Worm (Caenorhabditis elegans): ENCODE data around the gene fip-3.

The fip-3 gene

DNA sequence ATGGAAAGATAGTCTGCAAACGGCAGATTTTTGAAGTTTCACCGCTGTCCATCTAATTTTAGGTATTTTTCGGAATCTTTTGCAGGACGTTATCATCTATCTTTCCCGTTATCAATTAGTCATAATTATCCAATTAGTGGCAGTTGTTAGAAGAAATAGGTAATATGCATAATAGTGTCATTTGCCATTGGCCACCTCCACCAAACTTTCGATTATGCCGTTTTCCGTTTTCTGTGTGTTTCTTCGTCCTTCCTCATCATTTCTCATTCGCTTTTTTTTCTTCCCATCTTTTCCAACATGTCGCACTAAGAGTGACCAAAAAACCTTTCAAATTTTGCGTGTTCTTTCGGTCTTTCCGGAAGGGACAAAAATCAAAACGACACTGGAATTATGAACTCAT, 24.9 kb downstream of the fip-3 start:
- TF ChIP-seq lin-39 (tag; optimal IDR thresholded peaks at IDR 0.05) (no peak), ztf-4 (tag; optimal IDR thresholded peaks at IDR 0.05) (no peak), fkh-2 (tag; optimal IDR thresholded peaks at IDR 0.05) (no peak), daf-12 (tag; optimal IDR thresholded peaks at IDR 0.05) (no peak), sea-2 (GFP tag; optimal IDR thresholded peaks at IDR 0.05) (no peak), elt-1 (tag; optimal IDR thresholded peaks at IDR 0.05) (no peak), ceh-9 (tag; optimal IDR thresholded peaks at IDR 0.05) (no peak), eor-1 (tag; optimal IDR thresholded peaks at IDR 0.05) (no peak), elt-2 (tag; optimal IDR thresholded peaks at IDR 0.05) (no peak), zag-1 (tag; optimal IDR thresholded peaks at IDR 0.05) (no peak), aly-2 (tag; optimal IDR thresholded peaks at IDR 0.05) (no peak), lin-15B (tag; optimal IDR thresholded peaks at IDR 0.05) (no peak), egl-5 (tag; optimal IDR thresholded peaks at IDR 0.05) (no peak), nhr-237 (tag; optimal IDR thresholded peaks at IDR 0.05) (no peak), mml-1 (tag; optimal IDR thresholded peaks at IDR 0.05) (no peak), ceh-82 (tag; optimal IDR thresholded peaks at IDR 0.05) (no peak), jun-1 (tag; optimal IDR thresholded peaks at IDR 0.05) (no peak), R02D3.7 (tag; optimal IDR thresholded peaks at IDR 0.05) (no peak), egl-27 (tag; optimal IDR thresholded peaks at IDR 0.05) (no peak), nhr-28 (tag; optimal IDR thresholded peaks at IDR 0.05) (no peak)

DNA sequence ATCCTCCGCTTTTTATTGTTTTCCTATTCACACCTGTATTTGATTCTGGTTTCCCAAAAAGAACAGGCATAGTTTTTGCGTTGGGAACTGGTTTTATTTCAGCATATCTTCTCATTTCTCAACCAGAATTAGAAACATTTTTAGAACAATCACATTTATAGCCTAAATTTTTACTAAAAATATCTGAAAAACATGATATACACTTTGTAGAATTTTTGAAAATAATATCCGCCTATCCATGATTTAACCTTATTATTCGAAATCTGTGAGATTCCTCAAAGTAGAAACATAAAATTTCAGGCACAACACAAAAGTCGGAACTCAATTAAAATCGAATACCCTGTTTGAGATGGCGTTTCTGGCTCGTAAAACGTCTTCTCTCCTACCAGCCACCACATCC, 28.5 kb downstream of the fip-3 start, which contains the start of gene acdh-6:
Gene acdh-6 (plus strand): TSS at position 301 of the 400 bp plus-strand sequence.
- TF ChIP-seq ztf-11 (tag; optimal IDR thresholded peaks at IDR 0.05) (no peak), lsy-12 (tag; optimal IDR thresholded peaks at IDR 0.05) (no peak), elt-1 (tag; optimal IDR thresholded peaks at IDR 0.05) (no peak), unc-62 (GFP tag; optimal IDR thresholded peaks at IDR 0.05) (no peak), pqm-1 (tag; optimal IDR thresholded peaks at IDR 0.05) (no peak), snpc-4 (tag; optimal IDR thresholded peaks at IDR 0.05) (no peak), aly-2 (tag; optimal IDR thresholded peaks at IDR 0.05) (no peak), mml-1 (tag; optimal IDR thresholded peaks at IDR 0.05) (no peak), mdl-1 (tag; optimal IDR thresholded peaks at IDR 0.05) (no peak), skn-1 (tag; optimal IDR thresholded peaks at IDR 0.05) (no peak), jun-1 (tag; optimal IDR thresholded peaks at IDR 0.05) (no peak), nhr-28 (tag; optimal IDR thresholded peaks at IDR 0.05) (no peak), elt-3 (tag; optimal IDR thresholded peaks at IDR 0.05) (no peak), nhr-76 (tag; optimal IDR thresholded peaks at IDR 0.05) (no peak), nhr-67 (tag; optimal IDR thresholded peaks at IDR 0.05) (no peak), nhr-237 (tag; optimal IDR thresholded peaks at IDR 0.05) (no peak), tbx-2 (tag; optimal IDR thresholded peaks at IDR 0.05) (no peak)

DNA sequence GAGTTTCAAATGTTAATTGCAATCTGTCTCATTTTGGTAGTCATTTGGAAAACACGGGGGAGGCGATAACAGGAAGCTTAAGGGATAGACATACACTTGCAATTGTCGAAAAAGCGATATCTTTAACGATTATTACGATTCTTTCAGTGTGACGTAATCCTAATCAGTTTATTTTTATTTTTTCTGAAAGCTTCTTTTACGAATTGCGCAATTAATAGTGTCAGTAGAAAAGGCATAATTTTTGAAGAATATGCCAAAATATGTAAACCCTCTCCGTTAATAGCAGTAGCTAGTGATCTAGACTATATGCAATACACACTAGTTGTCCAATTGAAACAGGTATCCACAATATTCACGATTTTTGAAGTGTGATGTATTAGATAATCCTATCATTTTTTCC, 28.9 kb downstream of the fip-3 start:
- no peak for TF ChIP-seq zag-1 (tag; optimal IDR thresholded peaks at IDR 0.05)
- no peak for TF ChIP-seq lsy-12 (tag; optimal IDR thresholded peaks at IDR 0.05)
- TF ChIP-seq unc-62 (GFP tag; optimal IDR thresholded peaks at IDR 0.05), result no peak
- TF ChIP-seq elt-2 (tag; optimal IDR thresholded peaks at IDR 0.05), result no peak
- TF ChIP-seq mml-1 (tag; optimal IDR thresholded peaks at IDR 0.05), result no peak
- no peak for TF ChIP-seq fkh-2 (tag; optimal IDR thresholded peaks at IDR 0.05)
- TF ChIP-seq aly-2 (tag; optimal IDR thresholded peaks at IDR 0.05), result no peak
- no peak for TF ChIP-seq elt-1 (tag; optimal IDR thresholded peaks at IDR 0.05)
- TF ChIP-seq ztf-11 (tag; optimal IDR thresholded peaks at IDR 0.05), result no peak
- no peak for TF ChIP-seq hmg-11 (tag; optimal IDR thresholded peaks at IDR 0.05)
- TF ChIP-seq sea-2 (GFP tag; optimal IDR thresholded peaks at IDR 0.05), result no peak
- no peak for TF ChIP-seq ztf-4 (tag; optimal IDR thresholded peaks at IDR 0.05)
- no peak for TF ChIP-seq nhr-12 (tag; optimal IDR thresholded peaks at IDR 0.05)
- TF ChIP-seq nfya-1 (tag; optimal IDR thresholded peaks at IDR 0.05; ENCODE audit: insufficient read depth), result no peak
- no peak for TF ChIP-seq nhr-43 (tag; optimal IDR thresholded peaks at IDR 0.05; ENCODE audit: poor library complexity, severe bottlenecking)
- no peak for TF ChIP-seq mdl-1 (tag; optimal IDR thresholded peaks at IDR 0.05)
- no peak for TF ChIP-seq pha-4 (tag; optimal IDR thresholded peaks at IDR 0.05)

DNA sequence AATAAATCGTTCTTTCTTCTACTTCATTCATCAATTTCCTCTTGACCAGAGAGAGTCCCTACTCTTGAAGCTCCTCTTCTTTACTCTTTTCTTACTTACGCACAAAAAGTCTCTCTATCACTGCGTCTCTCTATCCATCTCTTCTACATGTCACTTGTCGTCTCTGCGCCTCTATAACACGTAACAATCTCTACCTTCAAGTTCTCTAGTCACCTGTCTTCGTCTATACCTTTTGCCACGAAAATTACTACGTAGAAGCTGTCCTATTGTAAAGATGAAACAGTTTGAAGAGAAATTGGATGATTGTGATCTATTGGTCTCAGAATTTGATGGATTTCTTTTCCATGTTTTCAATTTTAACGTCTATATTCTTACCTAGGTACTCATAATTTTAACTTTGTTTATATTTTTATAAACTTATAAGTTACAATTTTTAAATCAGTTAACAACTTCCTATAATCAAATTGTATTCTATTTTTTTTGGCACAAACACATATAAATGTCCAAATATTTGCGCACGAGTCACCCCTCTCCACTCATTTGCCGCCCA, 32.4 kb downstream of the fip-3 start, which contains the start of gene C02D5.2:
Gene C02D5.2 (plus strand): TSS at position 500 of the 550 bp plus-strand sequence.
- TF ChIP-seq pha-4 (tag; optimal IDR thresholded peaks at IDR 0.05), result peak; percentile 41
- no peak for TF ChIP-seq nhr-28 (tag; optimal IDR thresholded peaks at IDR 0.05)
- TF ChIP-seq elt-2 (tag; optimal IDR thresholded peaks at IDR 0.05), result peak; percentile 27
- TF ChIP-seq nhr-67 (tag; optimal IDR thresholded peaks at IDR 0.05), result no peak
- no peak for TF ChIP-seq fkh-10 (GFP tag; optimal IDR thresholded peaks at IDR 0.05)
- peak; percentile 42 for TF ChIP-seq hmg-11 (tag; optimal IDR thresholded peaks at IDR 0.05)
- no peak for TF ChIP-seq tbx-2 (tag; optimal IDR thresholded peaks at IDR 0.05)
- TF ChIP-seq eor-1 (tag; optimal IDR thresholded peaks at IDR 0.05), result no peak
- no peak for TF ChIP-seq nhr-25 (tag; optimal IDR thresholded peaks at IDR 0.05)
- TF ChIP-seq nhr-76 (tag; optimal IDR thresholded peaks at IDR 0.05), result no peak
- TF ChIP-seq daf-12 (tag; optimal IDR thresholded peaks at IDR 0.05), result no peak
- TF ChIP-seq fkh-2 (tag; optimal IDR thresholded peaks at IDR 0.05), result no peak
- TF ChIP-seq ama-1 (optimal IDR thresholded peaks at IDR 0.05), result no peak
- TF ChIP-seq ceh-82 (tag; optimal IDR thresholded peaks at IDR 0.05), result no peak
- no peak for TF ChIP-seq egl-27 (tag; optimal IDR thresholded peaks at IDR 0.05)
- peak; percentile 1 for TF ChIP-seq ceh-28 (tag; optimal IDR thresholded peaks at IDR 0.05)
- TF ChIP-seq fos-1 (tag; optimal IDR thresholded peaks at IDR 0.05), result no peak
- TF ChIP-seq sea-2 (GFP tag; optimal IDR thresholded peaks at IDR 0.05), result no peak
- TF ChIP-seq lin-39 (tag; optimal IDR thresholded peaks at IDR 0.05), result peak; percentile 48
- TF ChIP-seq nhr-11 (tag; optimal IDR thresholded peaks at IDR 0.05), result peak; percentile 6
- no peak for TF ChIP-seq ZK546.5 (tag; optimal IDR thresholded peaks at IDR 0.05)
- TF ChIP-seq jun-1 (tag; optimal IDR thresholded peaks at IDR 0.05), result no peak
- peak; percentile 1 for TF ChIP-seq snpc-4 (tag; optimal IDR thresholded peaks at IDR 0.05)
- TF ChIP-seq nhr-12 (tag; optimal IDR thresholded peaks at IDR 0.05), result no peak
- TF ChIP-seq lsy-12 (tag; optimal IDR thresholded peaks at IDR 0.05), result no peak
- no peak for TF ChIP-seq mml-1 (tag; optimal IDR thresholded peaks at IDR 0.05)
- TF ChIP-seq egl-5 (tag; optimal IDR thresholded peaks at IDR 0.05), result no peak
- no peak for TF ChIP-seq ceh-16 (tag; optimal IDR thresholded peaks at IDR 0.05)
